Worm (Caenorhabditis elegans): ENCODE results near the gene Y13C8A.1.
A peak's percentile ranks its signal among the peaks of the same experiment; 100 is the strongest.

- TF ChIP-seq unc-62 (GFP tag; optimal IDR thresholded peaks at IDR 0.05): no peak
- TF ChIP-seq mdl-1 (tag; optimal IDR thresholded peaks at IDR 0.05): no peak
- no peak for TF ChIP-seq lin-15B (tag; optimal IDR thresholded peaks at IDR 0.05)
- TF ChIP-seq nhr-90 (tag; optimal IDR thresholded peaks at IDR 0.05; ENCODE audit: poor library complexity): no peak
- TF ChIP-seq elt-3 (tag; optimal IDR thresholded peaks at IDR 0.05): no peak
- no peak for TF ChIP-seq ceh-82 (tag; optimal IDR thresholded peaks at IDR 0.05)
- TF ChIP-seq nhr-20 (tag; optimal IDR thresholded peaks at IDR 0.05): no peak
- TF ChIP-seq C34B4.2 (tag; optimal IDR thresholded peaks at IDR 0.05): no peak
- no peak for TF ChIP-seq lin-39 (tag; optimal IDR thresholded peaks at IDR 0.05)
- no peak for TF ChIP-seq efl-1 (optimal IDR thresholded peaks at IDR 0.05)
- peak in 1 of 2 experiments; percentile 2 for TF ChIP-seq efl-1 (GFP tag; optimal IDR thresholded peaks at IDR 0.05 in 1 of 2)
- no peak for TF ChIP-seq mab-9 (GFP tag; IDR thresholded peaks at IDR 0.05)
Measured at ce11 chrX:16919468-16919867, 35.9 kb downstream of the Y13C8A.1 start.
